Fruit fly (Drosophila melanogaster): Measurements from ENCODE around the gene nullo.

Gene nullo

dm6 chrX:7008102-7009087, 40.9 kb upstream of the nullo start (continued):
- peak; percentile 21 for TF ChIP-seq Ets21C (GFP tag; optimal IDR thresholded peaks at IDR 0.05)
- no peak for TF ChIP-seq Hr38 (GFP tag; optimal IDR thresholded peaks at IDR 0.05)
- TF ChIP-seq eg (GFP tag; IDR thresholded peaks at IDR 0.05): peak; percentile 78
- TF ChIP-seq CG32006 (GFP tag; optimal IDR thresholded peaks at IDR 0.05): peak; percentile 73
- peak; percentile 53 for TF ChIP-seq CG6792 (GFP tag; optimal IDR thresholded peaks at IDR 0.05)
- TF ChIP-seq acj6 (GFP tag; optimal IDR thresholded peaks at IDR 0.05): peak; percentile 67
- TF ChIP-seq lz (GFP tag; optimal IDR thresholded peaks at IDR 0.05): peak; percentile 73
- peak; percentile 73 for TF ChIP-seq Sox102F (GFP tag; optimal IDR thresholded peaks at IDR 0.05)
- no peak for TF ChIP-seq CG8319 (GFP tag; optimal IDR thresholded peaks at IDR 0.05)
- TF ChIP-seq CG3919 (GFP tag; optimal IDR thresholded peaks at IDR 0.05): peak; percentile 64
- TF ChIP-seq CG10669 (GFP tag; optimal IDR thresholded peaks at IDR 0.05): peak; percentile 75
- TF ChIP-seq CG11902 (GFP tag; optimal IDR thresholded peaks at IDR 0.05): peak; percentile 40
- TF ChIP-seq Eip93F (GFP tag; optimal IDR thresholded peaks at IDR 0.05): no peak
- peak; percentile 62 for TF ChIP-seq CG34406 (GFP tag; optimal IDR thresholded peaks at IDR 0.05)
- TF ChIP-seq Sox14 (GFP tag; optimal IDR thresholded peaks at IDR 0.05): peak; percentile 64
- peak; percentile 16 for TF ChIP-seq Sox15 (GFP tag; optimal IDR thresholded peaks at IDR 0.05)
- peak; percentile 45 for TF ChIP-seq vri (GFP tag; optimal IDR thresholded peaks at IDR 0.05)
- peak; percentile 70 for TF ChIP-seq fd59A (GFP tag; optimal IDR thresholded peaks at IDR 0.05)
- peak; percentile 72 for TF ChIP-seq esn (GFP tag; optimal IDR thresholded peaks at IDR 0.05)
- peak; percentile 18 for TF ChIP-seq CG4318 (GFP tag; optimal IDR thresholded peaks at IDR 0.05)
- peak; percentile 74 for TF ChIP-seq svp (GFP tag)
- no peak for TF ChIP-seq fkh (GFP tag; optimal IDR thresholded peaks at IDR 0.05)
- TF ChIP-seq Smox (GFP tag; optimal IDR thresholded peaks at IDR 0.05): peak; percentile 51
- no peak for TF ChIP-seq fd85E (GFP tag; optimal IDR thresholded peaks at IDR 0.05)
- peak; percentile 93 for TF ChIP-seq CG3032 (tag; optimal IDR thresholded peaks at IDR 0.05)
- peak; percentile 65 for TF ChIP-seq spab (GFP tag; optimal IDR thresholded peaks at IDR 0.05)
- peak; percentile 26 for TF ChIP-seq CG16779 (tag; optimal IDR thresholded peaks at IDR 0.05)
- peak; percentile 81 for TF ChIP-seq CG15336 (GFP tag; IDR thresholded peaks at IDR 0.05)
- TF ChIP-seq CG6854 (GFP tag; optimal IDR thresholded peaks at IDR 0.05): peak; percentile 48

dm6 chrX:7011063-7011743, 38.1 kb upstream of the nullo start, which contains the start of the genes cm, sloth1 and sloth2:
Gene cm, minus strand, starts transcription at chrX:7011145.
Gene sloth1, plus strand, starts transcription at chrX:7011357.
Gene sloth2, plus strand, starts transcription at chrX:7011357.
- peak; percentile 85 for TF ChIP-seq achi (GFP tag; optimal IDR thresholded peaks at IDR 0.05)
- TF ChIP-seq CG11902 (GFP tag; optimal IDR thresholded peaks at IDR 0.05): peak; percentile 68
- TF ChIP-seq CG34406 (GFP tag; optimal IDR thresholded peaks at IDR 0.05): peak; percentile 84
- peak; percentile 55; the same call in 1 of the 2 replicates for TF ChIP-seq Gug (GFP tag; IDR thresholded peaks at IDR 0.05)
- TF ChIP-seq Smox (GFP tag; optimal IDR thresholded peaks at IDR 0.05): peak; percentile 91
- TF ChIP-seq CG9139 (GFP tag; optimal IDR thresholded peaks at IDR 0.05): peak; percentile 51
- TF ChIP-seq Eip93F (GFP tag; optimal IDR thresholded peaks at IDR 0.05): peak; percentile 80
- TF ChIP-seq CG6792 (GFP tag; optimal IDR thresholded peaks at IDR 0.05): peak; percentile 84
- TF ChIP-seq pdm3 (GFP tag; optimal IDR thresholded peaks at IDR 0.05): peak; percentile 92
- peak; percentile 88 for TF ChIP-seq Met (GFP tag; optimal IDR thresholded peaks at IDR 0.05)
- peak; percentile 90 for TF ChIP-seq Sox14 (GFP tag; optimal IDR thresholded peaks at IDR 0.05)
- TF ChIP-seq CG16779 (tag; optimal IDR thresholded peaks at IDR 0.05): no peak
- peak; percentile 84 for TF ChIP-seq CG3919 (GFP tag; optimal IDR thresholded peaks at IDR 0.05)
- peak; percentile 72 for TF ChIP-seq Ets96B (tag; optimal IDR thresholded peaks at IDR 0.05)
- TF ChIP-seq OdsH (GFP tag; optimal IDR thresholded peaks at IDR 0.05): peak; percentile 91
- TF ChIP-seq lz (GFP tag; optimal IDR thresholded peaks at IDR 0.05): peak; percentile 93
- TF ChIP-seq CG8119 (GFP tag; IDR thresholded peaks at IDR 0.05): peak; percentile 79
- peak; percentile 80 for TF ChIP-seq eg (GFP tag; IDR thresholded peaks at IDR 0.05)
- peak; percentile 87 for TF ChIP-seq CG6163 (GFP tag; IDR thresholded peaks at IDR 0.05)
- TF ChIP-seq CG4318 (GFP tag; optimal IDR thresholded peaks at IDR 0.05): peak; percentile 59
- peak; percentile 48 for TF ChIP-seq Hr38 (GFP tag; optimal IDR thresholded peaks at IDR 0.05)
- TF ChIP-seq Hr39 (GFP tag; optimal IDR thresholded peaks at IDR 0.05): peak; percentile 91
- peak; percentile 80 for TF ChIP-seq Sox15 (GFP tag; optimal IDR thresholded peaks at IDR 0.05)
- peak; percentile 30 for TF ChIP-seq CG6854 (GFP tag; optimal IDR thresholded peaks at IDR 0.05)
- TF ChIP-seq spab (GFP tag; optimal IDR thresholded peaks at IDR 0.05): peak; percentile 50
- TF ChIP-seq CG15336 (GFP tag; IDR thresholded peaks at IDR 0.05): peak; percentile 74
- peak; percentile 87 for TF ChIP-seq vri (GFP tag; optimal IDR thresholded peaks at IDR 0.05)
- peak; percentile 97 for TF ChIP-seq svp (GFP tag)
- peak; percentile 68 for TF ChIP-seq CG7368 (GFP tag; optimal IDR thresholded peaks at IDR 0.05)
- peak; percentile 85 for TF ChIP-seq Sox102F (GFP tag; optimal IDR thresholded peaks at IDR 0.05)
- TF ChIP-seq CG3032 (tag; optimal IDR thresholded peaks at IDR 0.05): peak; percentile 96
- TF ChIP-seq Blimp-1 (GFP tag; optimal IDR thresholded peaks at IDR 0.05): peak; percentile 29
- TF ChIP-seq dsx (GFP tag; optimal IDR thresholded peaks at IDR 0.05; ENCODE audit: poor library complexity, severe bottlenecking): peak; percentile 74
- TF ChIP-seq Ets21C (GFP tag; optimal IDR thresholded peaks at IDR 0.05): peak; percentile 87
- peak; percentile 90 for TF ChIP-seq CG10631 (GFP tag; optimal IDR thresholded peaks at IDR 0.05)
